Fruit fly (Drosophila melanogaster) S2 (cell line): Measurements from ENCODE around the gene Ilp5.

Source experiments
- CG8478 ChIP-seq: fragments of >200 bp; optimal IDR thresholded peaks from 2 replicates; lab custom pipeline; 2018
- CTCF ChIP-seq, 2 experiments: fragments of >200 bp; optimal IDR thresholded peaks; 2 replicates each; lab custom pipeline; 2018

DNA sequence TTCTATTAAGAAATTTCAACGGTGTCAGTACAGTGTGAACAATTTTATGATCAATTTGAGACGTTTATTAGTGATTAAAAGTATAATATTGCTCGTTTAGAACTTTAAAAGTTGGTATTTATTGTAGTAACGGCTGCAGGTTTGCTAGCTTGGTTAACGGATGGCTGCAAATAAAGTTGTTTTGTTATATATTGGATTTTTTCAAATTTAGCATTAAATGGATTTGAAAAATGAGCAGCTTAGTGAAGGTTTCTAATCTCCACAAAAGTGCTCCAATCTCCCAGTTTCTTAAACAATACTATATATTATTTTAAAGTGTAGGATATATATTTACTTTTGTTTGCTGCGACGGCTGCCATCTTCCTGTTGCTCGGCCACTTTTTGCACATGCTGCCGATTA, 48.3 kb upstream of the Ilp5 start:
- TF ChIP-seq CTCF (optimal IDR thresholded peaks at IDR 0.05; lab: Kevin White, UChicago) = no peak
- no peak for TF ChIP-seq CG8478
